Worm (Caenorhabditis elegans): ENCODE data around the gene C45G9.12.
A peak's percentile ranks its signal among the peaks of the same experiment; 100 is the strongest.

C45G9.12 gene

DNA sequence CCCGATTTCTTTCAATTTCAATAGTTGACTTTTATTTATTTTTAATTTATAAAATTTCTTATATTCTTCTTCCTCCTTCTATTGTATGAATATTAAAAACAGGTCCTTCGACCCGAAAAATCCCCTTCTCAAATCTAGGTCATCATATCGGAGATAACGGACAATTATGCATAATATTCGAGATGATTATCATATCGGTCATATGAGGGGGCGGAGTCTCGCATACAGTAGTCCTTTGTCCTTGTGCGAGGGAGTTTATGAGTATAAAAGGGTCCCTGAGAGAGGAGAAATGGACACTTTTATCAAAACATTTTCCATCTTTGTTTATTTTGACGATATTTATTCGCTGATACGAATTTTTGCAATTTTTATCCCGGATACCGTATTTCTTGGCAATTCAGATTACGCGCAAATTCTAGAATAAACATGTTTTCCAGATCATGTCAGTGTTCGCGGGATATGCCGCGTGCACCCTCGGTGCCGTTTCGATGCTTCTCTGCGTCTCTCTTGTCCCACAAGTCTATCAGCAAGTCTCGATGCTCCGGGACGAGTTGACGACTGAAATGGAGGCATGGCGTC, 35.6 kb upstream of the C45G9.12 start, which contains the start of gene dpy-17:
Gene dpy-17 (plus strand): TSS at position 438 of the 579 bp plus-strand sequence.
- TF ChIP-seq ama-1 (optimal IDR thresholded peaks at IDR 0.05) (peak; percentile 71), tra-4 (tag; optimal IDR thresholded peaks at IDR 0.05) (no peak), hnd-1 (tag; optimal IDR thresholded peaks at IDR 0.05) (no peak), aly-1 (tag; optimal IDR thresholded peaks at IDR 0.05) (no peak), tbx-37 (GFP tag; conservative IDR thresholded peaks at IDR 0.05) (no peak), hmg-4 (GFP tag; optimal IDR thresholded peaks at IDR 0.05) (peak; percentile 54), ceh-36 (tag; optimal IDR thresholded peaks at IDR 0.05) (peak; percentile 17), scrt-1 (GFP tag; IDR thresholded peaks at IDR 0.05) (0 out of 2 replicates have a peak, but pooled peaks have one; percentile 42), flt-1 (GFP tag; IDR thresholded peaks at IDR 0.05) (no peak), sea-1 (GFP tag; conservative IDR thresholded peaks at IDR 0.05) (0 out of 2 replicates have a peak, but pooled peaks have one; percentile 20), tbx-11 (GFP tag; IDR thresholded peaks at IDR 0.05) (no peak)

DNA sequence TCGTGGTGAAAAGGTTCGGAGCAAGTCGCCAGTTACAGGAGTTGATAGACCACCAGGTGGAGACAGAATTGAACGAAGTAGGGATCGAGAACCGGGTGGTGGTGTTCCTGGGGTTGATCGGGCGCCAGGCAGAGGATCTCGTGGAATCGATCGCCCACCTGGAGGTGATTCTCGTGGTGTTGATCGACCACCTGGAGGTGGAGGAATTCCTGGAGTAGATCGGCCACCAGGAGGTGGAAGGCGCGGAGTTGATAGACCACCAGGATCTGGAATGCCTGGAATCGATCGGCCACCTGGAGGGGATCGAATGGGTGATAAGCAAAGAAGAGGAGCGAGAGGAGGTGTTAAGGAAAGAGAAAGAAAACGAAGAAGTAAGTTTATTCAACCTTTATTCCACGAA, 34.1 kb upstream of the C45G9.12 start:
- TF ChIP-seq ceh-36 (tag; optimal IDR thresholded peaks at IDR 0.05) (no peak), ets-7 (tag; optimal IDR thresholded peaks at IDR 0.05) (no peak), ceh-13 (GFP tag; optimal IDR thresholded peaks at IDR 0.05) (no peak), sea-1 (GFP tag; conservative IDR thresholded peaks at IDR 0.05) (no peak), pes-1 (GFP tag; IDR thresholded peaks at IDR 0.05) (no peak), ama-1 (optimal IDR thresholded peaks at IDR 0.05) (no peak), aly-1 (tag; optimal IDR thresholded peaks at IDR 0.05) (no peak), tbx-37 (GFP tag; conservative IDR thresholded peaks at IDR 0.05) (no peak)

DNA sequence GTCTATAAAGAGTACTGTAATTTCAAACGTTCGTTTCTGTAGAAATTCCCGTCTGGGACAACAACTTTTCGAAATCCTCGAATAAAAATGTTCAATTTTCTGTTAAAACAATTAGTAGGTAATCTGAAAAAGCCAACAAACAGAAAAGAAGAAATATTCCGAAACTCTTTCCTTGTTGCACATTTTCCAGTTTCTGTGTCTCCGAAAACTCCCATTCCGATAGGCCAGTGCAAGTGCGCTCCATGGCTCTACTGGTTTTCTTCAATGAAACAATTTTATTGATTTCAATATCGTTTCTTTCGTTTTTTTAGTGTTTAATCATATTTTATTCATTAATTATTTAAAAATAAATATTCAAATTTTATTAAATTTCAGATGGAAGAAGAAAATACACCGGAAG, 31.2 kb upstream of the C45G9.12 start, which contains the start of gene F54D8.6:
Gene F54D8.6 (plus strand): TSS at position 370 of the 400 bp plus-strand sequence.
- TF ChIP-seq ceh-36 (tag; optimal IDR thresholded peaks at IDR 0.05) (no peak), ama-1 (optimal IDR thresholded peaks at IDR 0.05) (no peak), sea-1 (GFP tag; conservative IDR thresholded peaks at IDR 0.05) (no peak), hmg-4 (GFP tag; optimal IDR thresholded peaks at IDR 0.05) (no peak), ceh-13 (GFP tag; optimal IDR thresholded peaks at IDR 0.05) (no peak), aly-1 (tag; optimal IDR thresholded peaks at IDR 0.05) (no peak), hmbx-1 (tag; optimal IDR thresholded peaks at IDR 0.05) (no peak), pes-1 (GFP tag; IDR thresholded peaks at IDR 0.05) (no peak; the same call in 1 of the 2 replicates), ets-7 (tag; optimal IDR thresholded peaks at IDR 0.05) (no peak), B0310.2 (tag; optimal IDR thresholded peaks at IDR 0.05) (no peak), tbx-37 (GFP tag; conservative IDR thresholded peaks at IDR 0.05) (no peak), hnd-1 (tag; optimal IDR thresholded peaks at IDR 0.05) (no peak), F13C5.2 (tag; optimal IDR thresholded peaks at IDR 0.05) (no peak)

DNA sequence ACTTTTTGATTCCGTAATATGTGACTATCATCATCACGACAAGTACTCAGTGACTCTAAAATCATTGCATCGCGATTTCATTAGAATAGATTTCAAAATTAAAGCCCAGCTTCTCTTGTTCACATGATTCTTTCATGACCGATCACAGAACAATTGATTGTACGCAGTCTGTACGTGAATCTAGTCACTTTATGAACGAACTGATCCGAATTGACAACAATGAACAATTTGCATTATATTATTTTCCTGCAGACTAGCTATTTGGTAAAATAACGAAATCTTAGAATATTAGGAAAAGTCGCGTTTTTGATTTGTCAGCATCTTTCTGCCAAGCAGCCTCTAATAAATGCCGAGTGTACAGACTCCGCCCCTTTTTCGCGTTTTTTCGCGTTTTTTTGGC, 28.1 kb upstream of the C45G9.12 start:
- TF ChIP-seq hmbx-1 (tag; optimal IDR thresholded peaks at IDR 0.05) (no peak), ets-7 (tag; optimal IDR thresholded peaks at IDR 0.05) (no peak), ama-1 (optimal IDR thresholded peaks at IDR 0.05) (no peak), sea-1 (GFP tag; conservative IDR thresholded peaks at IDR 0.05) (no peak), aly-1 (tag; optimal IDR thresholded peaks at IDR 0.05) (no peak), B0310.2 (tag; optimal IDR thresholded peaks at IDR 0.05) (no peak), hmg-4 (GFP tag; optimal IDR thresholded peaks at IDR 0.05) (no peak), scrt-1 (GFP tag; IDR thresholded peaks at IDR 0.05) (no peak), hnd-1 (tag; optimal IDR thresholded peaks at IDR 0.05) (no peak), tbx-11 (GFP tag; IDR thresholded peaks at IDR 0.05) (no peak), tra-4 (tag; optimal IDR thresholded peaks at IDR 0.05) (no peak), tbx-37 (GFP tag; conservative IDR thresholded peaks at IDR 0.05) (no peak), flt-1 (GFP tag; IDR thresholded peaks at IDR 0.05) (no peak), ceh-36 (tag; optimal IDR thresholded peaks at IDR 0.05) (no peak)

DNA sequence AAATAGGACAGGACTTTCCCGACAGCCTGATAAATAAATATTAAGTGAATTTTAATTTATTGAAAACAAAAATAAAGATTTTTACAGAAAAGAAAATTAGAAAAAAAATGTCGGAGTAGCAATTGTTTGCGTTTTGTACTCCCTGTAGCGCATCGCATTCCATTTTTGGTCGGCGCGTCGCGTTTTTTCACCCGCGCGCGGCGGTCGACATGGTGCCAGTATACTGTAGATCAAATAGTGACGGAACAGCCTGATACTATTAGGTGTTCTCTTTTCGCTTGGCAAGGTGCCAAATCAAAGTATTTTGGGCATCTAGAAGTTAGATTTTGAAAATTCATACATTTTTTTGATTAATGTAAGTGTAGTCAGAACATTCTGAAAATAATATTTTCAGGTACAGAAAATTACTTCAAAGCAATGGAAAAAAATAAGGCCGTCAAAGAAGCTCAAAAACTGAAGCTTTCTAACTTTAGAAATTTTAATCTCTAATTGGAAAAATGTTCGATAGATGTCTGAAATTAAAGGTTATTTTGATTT, 27.4 kb upstream of the C45G9.12 start:
- TF ChIP-seq ets-7 (tag; optimal IDR thresholded peaks at IDR 0.05) (no peak), hnd-1 (tag; optimal IDR thresholded peaks at IDR 0.05) (no peak), ceh-36 (tag; optimal IDR thresholded peaks at IDR 0.05) (no peak), tra-4 (tag; optimal IDR thresholded peaks at IDR 0.05) (no peak), sea-1 (GFP tag; conservative IDR thresholded peaks at IDR 0.05) (no peak), B0310.2 (tag; optimal IDR thresholded peaks at IDR 0.05) (no peak), aly-1 (tag; optimal IDR thresholded peaks at IDR 0.05) (no peak)

DNA sequence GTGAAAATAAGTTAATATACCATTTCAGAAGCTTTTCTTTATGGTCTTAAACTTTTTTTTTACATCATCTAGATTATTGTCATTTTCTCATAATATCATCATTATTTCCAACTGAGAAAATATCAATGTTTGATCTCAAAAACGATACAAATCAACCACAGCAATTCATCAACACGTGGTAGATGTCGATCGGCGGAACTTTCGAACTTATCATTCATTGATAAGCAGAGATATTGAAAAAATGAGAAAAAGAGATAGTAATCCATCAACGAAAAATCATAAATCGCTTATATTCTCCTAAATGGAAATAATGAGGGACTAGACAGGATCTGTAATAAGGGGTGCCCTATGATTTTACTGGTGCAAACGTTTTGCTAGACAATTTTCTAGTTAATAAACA, 25.3 kb upstream of the C45G9.12 start:
- no peak for TF ChIP-seq ceh-36 (tag; optimal IDR thresholded peaks at IDR 0.05)
- TF ChIP-seq ama-1 (optimal IDR thresholded peaks at IDR 0.05): no peak
- no peak for TF ChIP-seq flt-1 (GFP tag; IDR thresholded peaks at IDR 0.05)
- TF ChIP-seq hmg-4 (GFP tag; optimal IDR thresholded peaks at IDR 0.05): no peak
- no peak for TF ChIP-seq B0310.2 (tag; optimal IDR thresholded peaks at IDR 0.05)
- no peak for TF ChIP-seq ets-7 (tag; optimal IDR thresholded peaks at IDR 0.05)

DNA sequence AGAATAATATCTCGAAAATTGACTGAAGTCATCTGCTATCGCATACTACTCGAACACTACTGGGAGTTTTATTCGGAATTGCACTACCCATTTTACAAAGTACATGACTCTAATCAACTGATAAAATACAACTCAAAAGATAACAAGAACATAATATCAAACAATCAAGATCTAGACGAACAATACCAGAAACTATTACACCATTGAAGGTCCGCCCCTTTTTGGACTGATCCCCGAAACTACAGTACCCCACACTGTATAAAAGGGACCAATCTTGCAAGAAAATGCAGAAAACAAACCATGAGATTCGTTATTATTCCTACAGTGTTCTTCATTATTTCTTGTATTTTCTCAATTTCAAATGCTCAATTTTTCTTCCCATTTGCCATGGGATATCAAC, 23.1 kb upstream of the C45G9.12 start, which contains the start of gene F54D8.10:
Gene F54D8.10 (plus strand): TSS at position 301 of the 400 bp plus-strand sequence.
- TF ChIP-seq sea-1 (GFP tag; conservative IDR thresholded peaks at IDR 0.05) (no peak), tbx-11 (GFP tag; IDR thresholded peaks at IDR 0.05) (no peak), scrt-1 (GFP tag; IDR thresholded peaks at IDR 0.05) (no peak), tra-4 (tag; optimal IDR thresholded peaks at IDR 0.05) (no peak), B0310.2 (tag; optimal IDR thresholded peaks at IDR 0.05) (no peak), pes-1 (GFP tag; IDR thresholded peaks at IDR 0.05) (no peak), hmg-4 (GFP tag; optimal IDR thresholded peaks at IDR 0.05) (no peak), F13C5.2 (tag; optimal IDR thresholded peaks at IDR 0.05) (no peak), ama-1 (optimal IDR thresholded peaks at IDR 0.05) (no peak), hnd-1 (tag; optimal IDR thresholded peaks at IDR 0.05) (no peak), ceh-13 (GFP tag; optimal IDR thresholded peaks at IDR 0.05) (no peak), aly-1 (tag; optimal IDR thresholded peaks at IDR 0.05) (no peak)

Data from whole organism, early embryonic.